Worm (Caenorhabditis elegans) whole organism, young adult: ENCODE data around the gene F59B10.2.

Experiments used
- B0035.1 ChIP-seq: sonication (generic microtip); optimal IDR thresholded peaks from 2 replicates; lab custom pipeline; 2016; ENCODE audit warnings: missing genetic modification characterization, mild to moderate bottlenecking, missing compliant biosample characterization, missing genotype, missing genetic modification reagents
- B0261.1 ChIP-seq: sonication (generic microtip); optimal IDR thresholded peaks from 2 replicates; lab custom pipeline; 2016; ENCODE audit warnings: mild to moderate bottlenecking, missing genetic modification characterization, moderate library complexity, missing compliant biosample characterization
- C06A6.2 ChIP-seq: fragments of 200-800 bp; sonication (Bioruptor generic); conservative IDR thresholded peaks from 2 replicates; pipeline ENCODE4 v1.3.6; 2022; ENCODE audit warnings: missing genetic modification characterization, missing compliant biosample characterization
- F10E7.11 ChIP-seq: sonication (generic microtip); optimal IDR thresholded peaks from 2 replicates; lab custom pipeline; 2017; ENCODE audit warnings: mild to moderate bottlenecking, missing genetic modification characterization, moderate library complexity, missing compliant biosample characterization
- F33H1.4 ChIP-seq: fragments of 200-800 bp; sonication (Bioruptor generic); IDR thresholded peaks from 2 replicates; pipeline ENCODE4 v1.3.6; 2022; ENCODE audit warnings: missing genetic modification reagents, missing genetic modification characterization, missing compliant biosample characterization
- F49E8.2 ChIP-seq: sonication (generic microtip); optimal IDR thresholded peaks from 3 replicates; lab custom pipeline; 2017; ENCODE audit warnings: missing genetic modification characterization, mild to moderate bottlenecking, missing compliant biosample characterization, antibody characterized with exemption, moderate library complexity; ENCODE audit not compliant: insufficient read depth
- F52B5.7 ChIP-seq: sonication (generic microtip); optimal IDR thresholded peaks from 2 replicates; lab custom pipeline; 2016; ENCODE audit warnings: mild to moderate bottlenecking, missing genetic modification characterization, missing compliant biosample characterization
- F55B11.4 ChIP-seq: sonication (generic microtip); optimal IDR thresholded peaks from 2 replicates; lab custom pipeline; 2016; ENCODE audit warnings: missing compliant biosample characterization, missing genetic modification characterization, borderline replicate concordance; ENCODE audit not compliant: insufficient read depth
- Y53G8AR.9 ChIP-seq: fragments of 200-800 bp; sonication (Bioruptor generic); conservative IDR thresholded peaks from 2 replicates; pipeline ENCODE4 v1.3.6; 2022; ENCODE audit warnings: missing genetic modification reagents, missing genetic modification characterization, missing compliant biosample characterization
- atf-7 ChIP-seq: sonication (generic microtip); optimal IDR thresholded peaks from 2 replicates; lab custom pipeline; 2017; ENCODE audit warnings: mild to moderate bottlenecking, missing genetic modification characterization, missing compliant biosample characterization
- attf-3 ChIP-seq: fragments of 200-800 bp; sonication (Bioruptor generic); conservative IDR thresholded peaks from 2 replicates; pipeline ENCODE4 v1.3.6; 2022; ENCODE audit warnings: missing genetic modification reagents, missing genetic modification characterization, missing compliant biosample characterization
- cebp-1 ChIP-seq, 2 experiments: fragments of 200-800 bp in 1 of 2; sonication (Bioruptor generic) in 1 of 2; sonication (generic microtip) in 1 of 2; IDR thresholded peaks in 1 of 2; optimal IDR thresholded peaks in 1 of 2; 2 replicates each; pipeline versions ENCODE4 v1.3.6 to Lab custom; 2017 to 2022; ENCODE audit warnings: missing compliant biosample characterization in 2 of 2, missing genetic modification characterization in 2 of 2, mild to moderate bottlenecking in 1 of 2, missing genetic modification reagents in 1 of 2, moderate library complexity in 1 of 2
- ceh-27 ChIP-seq: fragments of 200-800 bp; sonication (Bioruptor generic); optimal IDR thresholded peaks from 2 replicates; lab custom pipeline; 2018; ENCODE audit warnings: mild to moderate bottlenecking, missing genetic modification characterization, moderate library complexity, missing compliant biosample characterization
- chd-7 ChIP-seq: sonication (generic microtip); optimal IDR thresholded peaks from 2 replicates; lab custom pipeline; 2016; ENCODE audit warnings: mild to moderate bottlenecking, missing genetic modification characterization, moderate library complexity, missing compliant biosample characterization
- dpl-1 ChIP-seq: fragments of 150-350 bp; optimal IDR thresholded peaks from 2 replicates; lab custom pipeline; 2014; ENCODE audit warnings: missing biosample characterization, missing genetic modification reagents, missing genetic modification characterization
- efl-1 ChIP-seq: fragments of 150-350 bp; optimal IDR thresholded peaks from 2 replicates; lab custom pipeline; 2014; ENCODE audit warnings: missing biosample characterization, missing genetic modification reagents, missing genetic modification characterization
- ekl-4 ChIP-seq: fragments of 200-800 bp; sonication (Bioruptor generic); IDR thresholded peaks from 2 replicates; pipeline ENCODE4 v1.3.6; 2022; ENCODE audit warnings: missing genetic modification reagents, missing genetic modification characterization, missing compliant biosample characterization
- him-1 ChIP-seq: sonication (generic microtip); optimal IDR thresholded peaks from 2 replicates; lab custom pipeline; 2016; ENCODE audit warnings: missing genotype, missing genetic modification reagents, missing genetic modification characterization, missing compliant biosample characterization
- hlh-26 ChIP-seq: fragments of 200-800 bp; sonication (Bioruptor generic); conservative IDR thresholded peaks from 2 replicates; pipeline ENCODE4 v1.3.6; 2022; ENCODE audit warnings: missing genetic modification reagents, missing genetic modification characterization, missing compliant biosample characterization
- hsf-1 ChIP-seq: fragments of 200-800 bp; sonication (Bioruptor generic); IDR thresholded peaks from 2 replicates; pipeline ENCODE4 v1.3.6; 2022; ENCODE audit warnings: missing genetic modification reagents, missing genetic modification characterization, missing compliant biosample characterization
- lin-40 ChIP-seq: sonication (generic microtip); optimal IDR thresholded peaks from 2 replicates; lab custom pipeline; 2016; ENCODE audit warnings: missing genetic modification characterization, mild to moderate bottlenecking, missing compliant biosample characterization, missing genotype, missing genetic modification reagents
- lir-1 ChIP-seq: fragments of 200-800 bp; sonication (Bioruptor generic); conservative IDR thresholded peaks from 2 replicates; pipeline ENCODE4 v1.3.6; 2022; ENCODE audit warnings: missing genetic modification reagents, missing genetic modification characterization, missing compliant biosample characterization
- madf-3 ChIP-seq: fragments of 200-800 bp; sonication (Bioruptor generic); IDR thresholded peaks from 2 replicates; pipeline ENCODE4 v1.3.6; 2022; ENCODE audit warnings: missing genetic modification reagents, missing genetic modification characterization, missing compliant biosample characterization
- madf-8 ChIP-seq: fragments of 200-800 bp; sonication (Bioruptor generic); conservative IDR thresholded peaks from 2 replicates; pipeline ENCODE4 v1.3.6; 2022; ENCODE audit warnings: missing genetic modification reagents, missing genetic modification characterization, missing compliant biosample characterization
- mel-28 ChIP-seq: sonication (generic microtip); optimal IDR thresholded peaks from 2 replicates; lab custom pipeline; 2016; ENCODE audit warnings: borderline replicate concordance, mild to moderate bottlenecking, missing genetic modification characterization, missing compliant biosample characterization
- mxl-1 ChIP-seq: sonication (generic microtip); optimal IDR thresholded peaks from 2 replicates; lab custom pipeline; 2016; ENCODE audit warnings: missing genetic modification characterization, missing compliant biosample characterization
- nfya-2 ChIP-seq: fragments of 200-800 bp; sonication (Bioruptor generic); IDR thresholded peaks from 2 replicates; pipeline ENCODE4 v1.3.6; 2022; ENCODE audit warnings: missing genetic modification reagents, missing genetic modification characterization, missing compliant biosample characterization
- nfyb-1 ChIP-seq: fragments of 200-800 bp; sonication (Bioruptor generic); IDR thresholded peaks from 2 replicates; pipeline ENCODE4 v1.3.6; 2022; ENCODE audit warnings: missing genetic modification reagents, missing genetic modification characterization, missing compliant biosample characterization
- nhr-120 ChIP-seq: fragments of 200-800 bp; sonication (Bioruptor generic); IDR thresholded peaks from 2 replicates; pipeline ENCODE4 v1.3.6; 2022; ENCODE audit warnings: missing genetic modification characterization, missing compliant biosample characterization
- pbrm-1 ChIP-seq: fragments of 200-800 bp; sonication (Bioruptor generic); IDR thresholded peaks from 2 replicates; pipeline ENCODE4 v1.3.6; 2022; ENCODE audit warnings: missing genetic modification reagents, missing genetic modification characterization, missing compliant biosample characterization
- rcor-1 ChIP-seq: fragments of 200-800 bp; sonication (Bioruptor generic); IDR thresholded peaks from 2 replicates; pipeline ENCODE4 v1.3.6; 2022; ENCODE audit warnings: missing genetic modification reagents, missing genetic modification characterization, missing compliant biosample characterization
- rec-8 ChIP-seq, 2 experiments: sonication (generic microtip); optimal IDR thresholded peaks; 2 replicates each; lab custom pipeline; 2016; ENCODE audit warnings: mild to moderate bottlenecking in 2 of 2, missing genetic modification characterization in 2 of 2, missing genetic modification reagents in 2 of 2, missing genotype in 2 of 2, missing biosample characterization in 1 of 2, missing compliant biosample characterization in 1 of 2, moderate library complexity in 1 of 2
- repo-1 ChIP-seq: sonication (generic microtip); optimal IDR thresholded peaks from 2 replicates; lab custom pipeline; 2017; ENCODE audit warnings: mild to moderate bottlenecking, missing genetic modification characterization, missing compliant biosample characterization
- sdz-38 ChIP-seq: sonication (generic microtip); optimal IDR thresholded peaks from 2 replicates; lab custom pipeline; 2016; ENCODE audit warnings: missing genotype, missing genetic modification characterization, missing compliant biosample characterization
- snpc-4 ChIP-seq, 5 experiments: fragments of 150-350 bp in 1 of 5; sonication (generic microtip) in 4 of 5; optimal IDR thresholded peaks; 2 replicates each; lab custom pipeline; 2014 to 2018; ENCODE audit warnings: missing genetic modification characterization in 5 of 5, missing biosample characterization in 3 of 5, antibody characterized with exemption in 2 of 5, mild to moderate bottlenecking in 2 of 5, missing compliant biosample characterization in 2 of 5, missing genotype in 2 of 5, moderate library complexity in 2 of 5, missing genetic modification reagents in 1 of 5
- tbp1 ChIP-seq: fragments of 200-800 bp; sonication (Bioruptor generic); optimal IDR thresholded peaks from 2 replicates; lab custom pipeline; 2018; ENCODE audit warnings: mild to moderate bottlenecking, missing genetic modification characterization, missing compliant biosample characterization
- unc-62 ChIP-seq: fragments of 150-350 bp; optimal IDR thresholded peaks from 2 replicates; lab custom pipeline; 2014; ENCODE audit warnings: missing biosample characterization, missing genetic modification reagents, missing genetic modification characterization
- zfh-2 ChIP-seq: fragments of 200-800 bp; sonication (Bioruptor generic); conservative IDR thresholded peaks from 2 replicates; pipeline ENCODE4 v1.3.6; 2022; ENCODE audit warnings: missing genetic modification reagents, missing genetic modification characterization, missing compliant biosample characterization

Gene F59B10.2

DNA sequence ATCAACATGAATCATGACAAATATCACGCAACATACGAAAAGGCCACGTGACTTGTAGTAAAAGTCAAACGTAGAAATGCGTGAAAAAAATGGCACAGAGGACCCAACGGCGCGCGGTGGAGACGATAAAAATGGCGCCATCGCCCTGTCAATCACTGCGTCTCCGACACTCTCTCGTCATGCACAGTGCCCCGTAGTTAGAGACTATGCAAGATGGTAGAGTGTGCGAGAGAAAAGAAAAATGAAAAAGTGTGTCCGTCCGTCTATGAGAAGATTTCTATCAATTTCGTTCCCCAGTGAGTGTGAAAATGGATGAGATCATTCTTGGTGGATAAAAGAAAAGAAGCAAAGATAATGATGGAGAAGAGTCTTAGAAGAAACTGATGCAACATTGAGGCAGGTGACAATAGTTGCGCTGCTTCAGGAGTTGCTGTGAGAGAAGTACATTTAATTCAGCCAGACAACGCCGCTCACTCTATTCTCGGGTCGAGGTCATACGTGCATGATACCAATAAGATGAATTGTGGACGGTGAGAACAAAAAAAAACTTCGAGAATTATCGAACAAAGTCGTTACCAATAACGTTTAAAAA, 45.9 kb upstream of the F59B10.2 start (continued):
- TF ChIP-seq repo-1 (tag; lab: Kevin White, UChicago) (no peak), cebp-1 (GFP tag; IDR thresholded peaks at IDR 0.05; lab: Robert Waterston, UW) (no peak), cebp-1 (tag; optimal IDR thresholded peaks at IDR 0.05; lab: Kevin White, UChicago) (no peak), madf-8 (GFP tag; lab: Robert Waterston, UW) (no peak), lir-1 (peak; percentile 15; the same call in 1 of the 2 replicates), dpl-1 (no peak), hlh-26 (GFP tag; lab: Robert Waterston, UW) (no peak), mxl-1 (tag; lab: Kevin White, UChicago) (no peak), efl-1 (GFP tag; lab: Kevin White, UChicago) (no peak), hsf-1 (GFP tag; lab: Robert Waterston, UW) (peak; percentile 64), zfh-2 (GFP tag; lab: Robert Waterston, UW) (peak; percentile 66), F49E8.2 (tag; lab: Kevin White, UChicago) (no peak), chd-7 (peak; percentile 80), rec-8 (tag; optimal IDR thresholded peaks at IDR 0.05; lab: Kevin White, UChicago) (no peak), rcor-1 (GFP tag; lab: Robert Waterston, UW) (no peak), pbrm-1 (GFP tag; lab: Robert Waterston, UW) (peak; percentile 8; the same call in 1 of the 2 replicates), mel-28 (tag; lab: Kevin White, UChicago) (no peak), ceh-27 (GFP tag; lab: Kevin White, UChicago) (no peak), F10E7.11 (tag; lab: Kevin White, UChicago) (no peak), him-1 (no peak), unc-62 (GFP tag; lab: Kevin White, UChicago) (peak; percentile 16), Y53G8AR.9 (peak; percentile 48; the same call in 1 of the 2 replicates), tbp1 (GFP tag; lab: Kevin White, UChicago) (peak; percentile 55), F33H1.4 (GFP tag; lab: Robert Waterston, UW) (peak; percentile 7; the same call in 1 of the 2 replicates), ekl-4 (peak; percentile 35; the same call in 1 of the 2 replicates), lin-40 (tag; lab: Kevin White, UChicago) (peak; percentile 15), F55B11.4 (tag; lab: Kevin White, UChicago) (no peak), B0035.1 (peak; percentile 9), snpc-4 (GFP tag; optimal IDR thresholded peaks at IDR 0.05; lab: Kevin White, UChicago) (no peak), snpc-4 (tag; optimal IDR thresholded peaks at IDR 0.05; lab: Kevin White, UChicago) (peak in 2 of 4 experiments; percentile 36 to 68), B0261.1 (tag; lab: Kevin White, UChicago) (no peak)

DNA sequence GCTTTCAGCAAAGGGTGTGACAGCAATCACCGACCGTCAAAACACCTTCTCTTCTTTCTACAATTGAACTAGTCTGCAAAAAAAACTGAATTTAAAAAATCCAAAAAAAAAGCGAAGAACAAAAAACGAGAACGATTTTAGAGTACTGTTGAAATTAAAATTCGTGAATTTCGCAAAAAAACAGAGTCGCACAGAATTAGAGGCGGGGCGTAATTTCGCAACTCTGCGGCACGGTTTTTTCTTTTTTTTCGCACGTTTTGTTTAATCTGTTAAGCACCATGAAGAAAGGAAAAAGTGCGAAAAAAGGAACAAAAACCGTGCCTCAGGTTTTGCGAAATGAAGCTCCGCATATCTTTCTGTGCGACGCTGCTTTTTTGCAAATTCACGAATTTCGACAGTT, 45.3 kb upstream of the F59B10.2 start, which contains the start of gene mnk-1:
TSS of gene mnk-1 (minus strand) at position 73 of the 400 bp plus-strand sequence.
- no peak for TF ChIP-seq sdz-38 (tag; lab: Kevin White, UChicago)
- no peak for TF ChIP-seq cebp-1 (GFP tag; IDR thresholded peaks at IDR 0.05; lab: Robert Waterston, UW)
- peak; percentile 63 for TF ChIP-seq cebp-1 (tag; optimal IDR thresholded peaks at IDR 0.05; lab: Kevin White, UChicago)
- TF ChIP-seq atf-7, result no peak
- TF ChIP-seq nhr-120 (GFP tag; lab: Robert Waterston, UW), result no peak

DNA sequence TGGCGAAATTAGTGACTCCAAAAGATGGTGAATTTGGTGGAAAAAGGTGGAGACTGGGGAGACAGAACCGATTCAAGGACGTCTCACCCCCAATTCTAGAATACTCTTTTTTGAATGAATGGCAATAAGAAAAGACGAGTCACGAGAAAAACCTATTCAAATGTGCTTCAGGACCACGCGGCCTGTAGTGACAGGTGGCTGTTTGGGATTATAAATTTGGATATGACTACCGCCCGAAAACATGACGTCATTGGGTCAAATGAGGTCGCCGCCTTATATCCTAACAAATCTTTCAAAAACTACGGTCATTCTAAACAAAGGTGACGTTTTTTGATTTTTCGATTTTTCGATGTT, 44.4 kb upstream of the F59B10.2 start:
- TF ChIP-seq nfya-2 (GFP tag; lab: Robert Waterston, UW), result 0 out of 2 replicates have a peak, but pooled peaks have one; percentile 52
- no peak for TF ChIP-seq dpl-1
- peak; percentile 34 for TF ChIP-seq chd-7
- TF ChIP-seq nfyb-1 (GFP tag; lab: Robert Waterston, UW), result 0 out of 2 replicates have a peak, but pooled peaks have one; percentile 15
- no peak for TF ChIP-seq F52B5.7 (tag; lab: Kevin White, UChicago)
- peak; percentile 37; the same call in 1 of the 2 replicates for TF ChIP-seq C06A6.2 (GFP tag; lab: Robert Waterston, UW)
- peak; percentile 57 for TF ChIP-seq atf-7
- no peak for TF ChIP-seq attf-3
- TF ChIP-seq madf-3 (GFP tag; lab: Robert Waterston, UW), result peak; percentile 68; the same call in 1 of the 2 replicates
